Worm (Caenorhabditis elegans) whole organism, mixed stage, embryonic: Measurements from ENCODE around the gene let-418.

Experiments used
- M03D4.4 ChIP-seq: sonication (generic microtip); optimal IDR thresholded peaks from 2 replicates; lab custom pipeline; 2017; ENCODE audit warnings: mild to moderate bottlenecking, missing genetic modification characterization, missing compliant biosample characterization
- bed-3 ChIP-seq: fragments of 200-800 bp; sonication (Bioruptor generic); optimal IDR thresholded peaks from 3 replicates; lab custom pipeline; 2018; ENCODE audit warnings: mild to moderate bottlenecking, missing genetic modification characterization, moderate library complexity, missing compliant biosample characterization
- blmp-1 ChIP-seq: fragments of 150-350 bp; optimal IDR thresholded peaks from 2 replicates; lab custom pipeline; 2014; ENCODE audit warnings: missing biosample characterization, missing genetic modification characterization
- ceh-39 ChIP-seq: fragments of 150-350 bp; optimal IDR thresholded peaks from 2 replicates; lab custom pipeline; 2014; ENCODE audit warnings: missing biosample characterization, missing genetic modification characterization
- ceh-43 ChIP-seq: fragments of 200-800 bp; sonication (Bioruptor generic); optimal IDR thresholded peaks from 2 replicates; lab custom pipeline; 2018; ENCODE audit warnings: mild to moderate bottlenecking, missing genetic modification characterization, moderate library complexity, missing compliant biosample characterization
- ceh-83 ChIP-seq: fragments of 200-800 bp; sonication (Bioruptor generic); optimal IDR thresholded peaks from 2 replicates; lab custom pipeline; 2018; ENCODE audit warnings: mild to moderate bottlenecking, missing genetic modification characterization, missing compliant biosample characterization
- ces-1 ChIP-seq: fragments of 150-350 bp; optimal IDR thresholded peaks from 2 replicates; lab custom pipeline; 2014; ENCODE audit warnings: missing biosample characterization, missing genetic modification reagents, missing genetic modification characterization
- drap-1 ChIP-seq: fragments of 200-800 bp; sonication (Bioruptor generic); optimal IDR thresholded peaks from 3 replicates; lab custom pipeline; 2018; ENCODE audit warnings: mild to moderate bottlenecking, missing genetic modification characterization, missing compliant biosample characterization
- elt-3 ChIP-seq: fragments of 150-350 bp; optimal IDR thresholded peaks from 2 replicates; lab custom pipeline; 2014; ENCODE audit warnings: missing biosample characterization, missing genetic modification characterization
- flh-1 ChIP-seq: fragments of 200-800 bp; sonication (Bioruptor generic); optimal IDR thresholded peaks from 2 replicates; lab custom pipeline; 2018; ENCODE audit warnings: mild to moderate bottlenecking, missing genetic modification characterization, moderate library complexity, missing compliant biosample characterization
- ham-2 ChIP-seq: fragments of 200-800 bp; sonication (Bioruptor generic); optimal IDR thresholded peaks from 2 replicates; lab custom pipeline; 2018; ENCODE audit warnings: mild to moderate bottlenecking, missing genetic modification characterization, missing compliant biosample characterization
- hlh-1 ChIP-seq: fragments of 150-350 bp; optimal IDR thresholded peaks from 2 replicates; lab custom pipeline; 2014; ENCODE audit warnings: missing biosample characterization, missing genetic modification reagents, missing genetic modification characterization
- lin-13 ChIP-seq: fragments of 150-350 bp; optimal IDR thresholded peaks from 2 replicates; lab custom pipeline; 2014; ENCODE audit warnings: missing biosample characterization, missing genetic modification characterization
- lin-32 ChIP-seq: fragments of 200-800 bp; sonication (Bioruptor generic); optimal IDR thresholded peaks from 2 replicates; lab custom pipeline; 2018; ENCODE audit warnings: mild to moderate bottlenecking, missing genetic modification characterization, missing compliant biosample characterization
- lsy-2 ChIP-seq: fragments of 150-350 bp; optimal IDR thresholded peaks from 2 replicates; lab custom pipeline; 2014; ENCODE audit warnings: missing biosample characterization, missing genetic modification characterization
- mab-5 ChIP-seq: fragments of 150-350 bp; optimal IDR thresholded peaks from 2 replicates; lab custom pipeline; 2014; ENCODE audit warnings: missing biosample characterization, missing genetic modification characterization
- mep-1 ChIP-seq: fragments of 150-350 bp; optimal IDR thresholded peaks from 2 replicates; lab custom pipeline; 2017; ENCODE audit warnings: missing biosample characterization, missing genetic modification reagents, missing genetic modification characterization, inconsistent platforms
- mls-2 ChIP-seq: sonication (generic microtip); optimal IDR thresholded peaks from 2 replicates; lab custom pipeline; 2016; ENCODE audit warnings: mild to moderate bottlenecking, missing genetic modification characterization, moderate library complexity, missing compliant biosample characterization
- nhr-12 ChIP-seq: fragments of 150-350 bp; optimal IDR thresholded peaks from 2 replicates; lab custom pipeline; 2014; ENCODE audit warnings: missing biosample characterization, missing genetic modification characterization
- nhr-2 ChIP-seq: fragments of 150-350 bp; optimal IDR thresholded peaks from 2 replicates; lab custom pipeline; 2014; ENCODE audit warnings: missing biosample characterization, missing genetic modification characterization
- nhr-237 ChIP-seq: fragments of 150-350 bp; optimal IDR thresholded peaks from 2 replicates; lab custom pipeline; 2014; ENCODE audit warnings: missing biosample characterization, missing genetic modification characterization
- nhr-28 ChIP-seq: fragments of 150-350 bp; optimal IDR thresholded peaks from 2 replicates; lab custom pipeline; 2014; ENCODE audit warnings: missing biosample characterization, missing genetic modification characterization
- sem-2 ChIP-seq: fragments of 200-800 bp; sonication (Bioruptor generic); optimal IDR thresholded peaks from 2 replicates; lab custom pipeline; 2018; ENCODE audit warnings: mild to moderate bottlenecking, missing genetic modification characterization, missing compliant biosample characterization
- snpc-4 ChIP-seq: fragments of 150-350 bp; optimal IDR thresholded peaks from 2 replicates; lab custom pipeline; 2014; ENCODE audit warnings: missing biosample characterization, missing genetic modification characterization
- unc-120 ChIP-seq: sonication (generic microtip); optimal IDR thresholded peaks from 2 replicates; lab custom pipeline; 2017; ENCODE audit warnings: missing genetic modification characterization, missing compliant biosample characterization; ENCODE audit not compliant: poor library complexity, severe bottlenecking
- unc-39 ChIP-seq: fragments of 150-350 bp; optimal IDR thresholded peaks from 2 replicates; lab custom pipeline; 2014; ENCODE audit warnings: missing biosample characterization, missing genetic modification characterization
- zip-8 ChIP-seq: fragments of 150-350 bp; optimal IDR thresholded peaks from 2 replicates; lab custom pipeline; 2014; ENCODE audit warnings: missing biosample characterization, missing genetic modification characterization
- ztf-11 ChIP-seq: fragments of 150-350 bp; optimal IDR thresholded peaks from 2 replicates; lab custom pipeline; 2014; ENCODE audit warnings: missing biosample characterization, missing genetic modification characterization

let-418 gene

DNA sequence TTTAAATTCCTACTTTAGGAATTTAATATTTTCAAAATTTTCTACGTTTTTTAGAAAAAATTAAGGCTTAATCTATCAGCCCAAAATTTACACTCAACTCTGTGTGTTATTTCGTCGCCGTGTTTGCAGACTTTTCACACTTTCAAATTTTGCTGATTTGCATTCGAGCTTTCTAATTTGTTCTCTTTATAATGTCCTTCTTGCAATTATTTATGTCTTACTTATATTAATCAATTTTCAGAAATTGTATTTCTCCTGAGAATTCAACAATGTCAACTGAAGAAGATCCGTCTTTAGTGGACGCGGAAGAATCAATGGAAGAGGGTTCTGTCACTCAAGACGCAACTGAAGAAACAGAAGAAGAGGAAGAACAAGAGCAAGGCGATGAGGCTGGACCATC is at the start of gene let-418:
Gene let-418 (plus strand): TSS at position 242 of the 400 bp plus-strand sequence.
- no peak for TF ChIP-seq flh-1
- no peak for TF ChIP-seq ces-1 (GFP tag; lab: Kevin White, UChicago)
- TF ChIP-seq snpc-4 (tag; lab: Kevin White, UChicago) = no peak
- no peak for TF ChIP-seq nhr-28 (tag; lab: Kevin White, UChicago)
- no peak for TF ChIP-seq ceh-43 (GFP tag; lab: Kevin White, UChicago)
- TF ChIP-seq drap-1 (GFP tag; lab: Kevin White, UChicago) = no peak
- TF ChIP-seq sem-2 = no peak
- TF ChIP-seq unc-120 (tag; lab: Kevin White, UChicago) = no peak
- TF ChIP-seq mls-2 (tag; lab: Kevin White, UChicago) = no peak
- TF ChIP-seq ceh-39 (tag; lab: Kevin White, UChicago) = no peak
- TF ChIP-seq bed-3 (GFP tag; lab: Kevin White, UChicago) = no peak
- TF ChIP-seq blmp-1 (tag; lab: Kevin White, UChicago) = no peak
- no peak for TF ChIP-seq lin-32 (GFP tag; lab: Kevin White, UChicago)
- TF ChIP-seq ztf-11 (tag; lab: Kevin White, UChicago) = no peak
- no peak for TF ChIP-seq nhr-12 (tag; lab: Kevin White, UChicago)
- no peak for TF ChIP-seq mep-1 (tag; lab: Kevin White, UChicago)
- no peak for TF ChIP-seq mab-5 (tag; lab: Kevin White, UChicago)
- TF ChIP-seq M03D4.4 = no peak

DNA sequence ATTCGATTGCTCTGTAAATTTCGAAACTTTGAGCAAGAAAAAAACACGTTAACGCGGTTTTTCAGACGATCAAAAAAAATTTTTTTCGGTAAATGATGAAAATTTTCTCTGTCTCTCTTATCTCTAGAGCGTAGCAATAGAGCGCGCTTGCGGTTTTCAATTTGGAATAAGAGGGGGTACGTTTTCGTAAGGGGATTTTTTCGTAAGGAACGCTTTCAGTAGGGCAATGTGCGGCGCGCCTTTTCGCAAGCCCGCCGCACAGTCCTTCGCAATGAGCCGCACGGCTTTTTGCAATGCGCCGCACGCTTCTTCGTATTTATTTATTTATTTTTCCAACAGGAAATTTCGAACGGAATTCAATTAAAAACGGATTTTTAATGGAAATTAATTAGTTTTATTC is 49.7 kb upstream of the let-418 start, which contains the start of gene F44E7.4:
Gene F44E7.4 (minus strand): TSS at position 13 of the 400 bp plus-strand sequence.
- TF ChIP-seq unc-120 (tag; lab: Kevin White, UChicago) (peak; percentile 7), lsy-2 (peak; percentile 43), mep-1 (tag; lab: Kevin White, UChicago) (peak; percentile 61), lin-13 (tag; lab: Kevin White, UChicago) (peak; percentile 18)

DNA sequence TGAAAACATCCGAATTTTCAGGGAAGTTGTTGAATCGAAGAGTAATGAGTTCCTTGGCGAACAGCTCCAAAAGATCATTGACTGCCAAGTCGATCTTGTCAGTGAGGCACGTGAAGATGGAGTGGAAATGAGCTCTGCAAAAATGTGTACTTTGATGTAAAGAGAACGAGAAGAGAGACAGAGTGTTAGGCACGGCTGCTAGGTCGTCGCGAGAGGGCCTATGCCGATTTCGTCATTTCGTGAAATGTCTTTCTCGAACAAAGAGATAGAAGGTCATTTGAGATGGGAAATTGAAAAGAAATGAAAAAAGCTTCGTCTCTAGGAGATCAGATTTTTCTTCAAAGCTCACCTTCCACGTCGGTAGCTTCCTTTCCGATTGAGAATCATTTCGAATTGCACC is 46.6 kb upstream of the let-418 start:
- TF ChIP-seq bed-3 (GFP tag; lab: Kevin White, UChicago) (no peak), mls-2 (tag; lab: Kevin White, UChicago) (no peak), nhr-237 (tag; lab: Kevin White, UChicago) (no peak), ztf-11 (tag; lab: Kevin White, UChicago) (no peak)

DNA sequence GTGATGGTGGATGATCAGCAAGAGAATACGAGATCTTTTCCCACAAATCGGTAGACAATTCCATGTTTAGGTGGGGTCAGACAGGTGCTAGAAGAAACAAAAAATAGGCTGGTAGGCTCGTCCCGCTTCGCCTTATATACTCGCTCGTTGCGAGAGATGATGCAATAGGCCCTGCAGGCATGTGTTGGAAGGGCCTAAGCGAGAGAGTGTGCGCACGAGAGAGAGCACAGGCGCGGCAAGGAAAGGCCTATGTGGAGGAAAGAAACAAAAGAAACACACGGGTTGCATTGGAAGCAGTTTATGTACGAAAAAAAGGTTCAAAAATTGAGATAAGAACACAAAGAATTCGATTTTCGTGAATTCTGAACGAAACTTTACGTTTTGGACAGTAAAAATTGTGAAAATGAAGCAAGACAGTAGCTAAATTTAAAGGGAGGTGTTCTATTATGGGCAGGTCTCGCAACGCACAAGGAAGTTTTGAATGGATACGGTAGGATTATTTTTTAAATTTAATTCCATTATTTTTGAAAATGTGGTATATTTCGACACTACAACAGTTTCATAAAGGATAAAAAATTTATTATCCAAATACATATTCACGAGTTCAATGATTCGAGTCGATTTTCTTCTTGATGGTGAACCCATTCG is 45.8 kb upstream of the let-418 start, which contains the start of gene F44E7.5:
Gene F44E7.5 (minus strand): TSS at position 210 of the 648 bp plus-strand sequence.
- TF ChIP-seq zip-8 (tag; lab: Kevin White, UChicago) (peak; percentile 60), elt-3 (tag; lab: Kevin White, UChicago) (no peak), M03D4.4 (no peak), lsy-2 (peak; percentile 20), bed-3 (GFP tag; lab: Kevin White, UChicago) (no peak), ceh-39 (tag; lab: Kevin White, UChicago) (peak; percentile 37), ces-1 (GFP tag; lab: Kevin White, UChicago) (peak; percentile 2), unc-120 (tag; lab: Kevin White, UChicago) (peak; percentile 8)
- TF ChIP-seq, all 35 proteins: peak for 5

DNA sequence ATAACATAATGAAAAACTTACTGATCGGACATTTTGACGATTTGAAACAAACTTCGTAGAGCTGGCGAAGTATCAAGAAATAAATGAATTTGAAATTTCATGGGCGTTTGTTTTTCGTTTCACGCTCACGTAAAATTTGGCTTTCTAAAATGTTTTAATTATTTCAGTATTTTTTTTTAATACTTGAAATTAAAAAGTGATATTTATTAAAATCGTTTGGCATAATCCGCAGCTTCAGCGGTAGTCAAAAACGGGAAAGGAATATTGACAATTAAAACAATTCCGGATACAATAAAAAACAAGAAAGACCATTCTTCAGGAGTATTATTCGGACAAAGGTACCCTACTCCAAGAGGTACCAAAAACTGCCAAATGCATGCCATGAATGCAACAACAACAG is 43.9 kb upstream of the let-418 start, which contains the start of gene fbxa-183:
Gene fbxa-183 (minus strand): TSS at position 101 of the 400 bp plus-strand sequence.
- TF ChIP-seq lin-32 (GFP tag; lab: Kevin White, UChicago) (no peak), ztf-11 (tag; lab: Kevin White, UChicago) (no peak), hlh-1 (tag; lab: Kevin White, UChicago) (no peak), nhr-237 (tag; lab: Kevin White, UChicago) (no peak), mep-1 (tag; lab: Kevin White, UChicago) (no peak), zip-8 (tag; lab: Kevin White, UChicago) (no peak), mls-2 (tag; lab: Kevin White, UChicago) (no peak), unc-39 (tag; lab: Kevin White, UChicago) (no peak), ham-2 (GFP tag; lab: Kevin White, UChicago) (no peak), ceh-39 (tag; lab: Kevin White, UChicago) (no peak), ceh-43 (GFP tag; lab: Kevin White, UChicago) (no peak), nhr-2 (no peak), unc-120 (tag; lab: Kevin White, UChicago) (no peak), nhr-28 (tag; lab: Kevin White, UChicago) (no peak), snpc-4 (tag; lab: Kevin White, UChicago) (no peak), lsy-2 (no peak), ceh-83 (GFP tag; lab: Kevin White, UChicago) (no peak)
- TF ChIP-seq, all 35 proteins: peak for 0
